Fruit fly (Drosophila melanogaster): ENCODE measurements around the gene Dhrs4.

Dhrs4 gene

DNA sequence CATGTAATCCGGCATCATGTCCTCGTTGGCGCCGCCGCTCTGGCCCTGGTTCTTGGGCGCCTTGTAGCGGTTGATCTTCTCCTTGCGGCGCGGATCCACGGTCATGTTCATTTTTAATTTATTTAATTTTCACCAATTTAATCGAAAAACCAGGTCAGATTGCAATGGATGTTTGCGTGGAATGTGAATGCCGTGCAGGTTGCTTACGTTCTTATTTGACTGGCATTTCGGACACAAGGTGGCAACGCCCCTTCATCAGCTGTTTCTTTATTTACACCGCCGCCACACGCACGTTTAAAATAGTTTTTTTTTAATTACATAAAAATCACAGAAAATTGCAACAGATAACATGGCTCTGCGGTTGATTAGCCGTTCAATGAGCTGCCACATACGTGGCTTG is 5.3 kb downstream of the Dhrs4 start, which contains the start of the genes CG10674 and CG4611 (continued):
- TF ChIP-seq Dp (GFP tag; optimal IDR thresholded peaks at IDR 0.05), result peak; percentile 56
- TF ChIP-seq CG34422 (GFP tag; IDR thresholded peaks at IDR 0.05), result peak; percentile 33; the same call in 1 of the 3 replicates
- peak; percentile 43 for TF ChIP-seq HmgZ (tag; optimal IDR thresholded peaks at IDR 0.05)
- TF ChIP-seq Hsf (GFP tag; optimal IDR thresholded peaks at IDR 0.05), result no peak
- TF ChIP-seq chif (GFP tag; optimal IDR thresholded peaks at IDR 0.05), result no peak
- TF ChIP-seq sens (GFP tag), result peak; percentile 38
- no peak for TF ChIP-seq B-H1 (GFP tag; IDR thresholded peaks at IDR 0.05)
- no peak for TF ChIP-seq CG3847 (GFP tag; IDR thresholded peaks at IDR 0.05)
- 0 out of 4 replicates have a peak, but pooled peaks have one; percentile 9 for TF ChIP-seq chinmo (GFP tag; IDR thresholded peaks at IDR 0.05; ENCODE audit: partially characterized antibody)
- TF ChIP-seq CG11695 (GFP tag; IDR thresholded peaks at IDR 0.05), result no peak
- TF ChIP-seq Hr3 (GFP tag; optimal IDR thresholded peaks at IDR 0.05), result peak; percentile 57
- no peak for TF ChIP-seq CG33557 (GFP tag; optimal IDR thresholded peaks at IDR 0.05)
- TF ChIP-seq CG11696 (GFP tag; IDR thresholded peaks at IDR 0.05), result no peak
- TF ChIP-seq CG17802 (tag; optimal IDR thresholded peaks at IDR 0.05), result no peak
- no peak for TF ChIP-seq CG6654 (GFP tag; optimal IDR thresholded peaks at IDR 0.05)
- no peak for TF ChIP-seq emc (GFP tag; optimal IDR thresholded peaks at IDR 0.05)
- no peak for TF ChIP-seq org-1 (GFP tag; optimal IDR thresholded peaks at IDR 0.05)
- no peak for TF ChIP-seq H15 (GFP tag; IDR thresholded peaks at IDR 0.05)
- no peak for TF ChIP-seq br (optimal IDR thresholded peaks at IDR 0.05)
- no peak for TF ChIP-seq CG17829 (tag; optimal IDR thresholded peaks at IDR 0.05)
- peak; percentile 6 for TF ChIP-seq CG13624 (GFP tag; optimal IDR thresholded peaks at IDR 0.05)
- TF ChIP-seq gcm (GFP tag; optimal IDR thresholded peaks at IDR 0.05), result no peak
- TF ChIP-seq gsb-n (tag; optimal IDR thresholded peaks at IDR 0.05), result no peak
- no peak for TF ChIP-seq CG14965 (GFP tag; optimal IDR thresholded peaks at IDR 0.05; ENCODE audit: borderline replicate concordance)
- peak; percentile 87 for TF ChIP-seq YL-1 (GFP tag; optimal IDR thresholded peaks at IDR 0.05)
- no peak for TF ChIP-seq Max (GFP tag; optimal IDR thresholded peaks at IDR 0.05)
- TF ChIP-seq CG15479 (GFP tag; optimal IDR thresholded peaks at IDR 0.05), result no peak
- no peak for TF ChIP-seq MTF-1 (GFP tag; optimal IDR thresholded peaks at IDR 0.05; ENCODE audit: borderline replicate concordance)
- no peak for TF ChIP-seq pan (optimal IDR thresholded peaks at IDR 0.05)
- TF ChIP-seq pan (GFP tag; optimal IDR thresholded peaks at IDR 0.05 in 1 of 2, IDR thresholded peaks at IDR 0.05 in 1 of 2), result peak in 1 of 2 experiments; percentile 10
- TF ChIP-seq Myb (GFP tag; optimal IDR thresholded peaks at IDR 0.05), result no peak
- peak; percentile 27 for TF ChIP-seq BEAF-32 (GFP tag; optimal IDR thresholded peaks at IDR 0.05)
- no peak for TF ChIP-seq Neu2 (GFP tag; optimal IDR thresholded peaks at IDR 0.05; ENCODE audit: borderline replicate concordance)
- TF ChIP-seq CG17912 (GFP tag; optimal IDR thresholded peaks at IDR 0.05), result no peak
- TF ChIP-seq CG1603 (tag; optimal IDR thresholded peaks at IDR 0.05), result peak; percentile 39
- no peak for TF ChIP-seq CoRest (tag; optimal IDR thresholded peaks at IDR 0.05)
- TF ChIP-seq Ravus (GFP tag; IDR thresholded peaks at IDR 0.05), result no peak
- TF ChIP-seq CG9817 (tag; optimal IDR thresholded peaks at IDR 0.05), result no peak
- no peak for TF ChIP-seq CG2202 (tag; optimal IDR thresholded peaks at IDR 0.05)
- TF ChIP-seq dm (GFP tag; optimal IDR thresholded peaks at IDR 0.05), result peak; percentile 51
- no peak for TF ChIP-seq CG7357 (GFP tag; IDR thresholded peaks at IDR 0.05)
- TF ChIP-seq CG13296 (GFP tag; optimal IDR thresholded peaks at IDR 0.05), result no peak
- TF ChIP-seq Dll (GFP tag; IDR thresholded peaks at IDR 0.05; ENCODE audit: partially characterized antibody), result 0 out of 4 replicates have a peak, but pooled peaks have one; percentile 42
- TF ChIP-seq dmrt99B (tag; optimal IDR thresholded peaks at IDR 0.05), result no peak
- peak; percentile 48 for TF ChIP-seq row (GFP tag; IDR thresholded peaks at IDR 0.05)
- TF ChIP-seq CG2199 (GFP tag; IDR thresholded peaks at IDR 0.05), result no peak
- peak; percentile 65 for TF ChIP-seq E2f2 (GFP tag; IDR thresholded peaks at IDR 0.05)
- peak; percentile 39 for TF ChIP-seq stwl (tag; optimal IDR thresholded peaks at IDR 0.05)
- peak; percentile 28 for TF ChIP-seq CG2120 (GFP tag; optimal IDR thresholded peaks at IDR 0.05)
- no peak for TF ChIP-seq CG7786 (GFP tag; optimal IDR thresholded peaks at IDR 0.05)
- TF ChIP-seq CG17385 (GFP tag; optimal IDR thresholded peaks at IDR 0.05), result no peak
- no peak for TF ChIP-seq Ssrp (tag; optimal IDR thresholded peaks at IDR 0.05)
